Worm (Caenorhabditis elegans) whole organism, dauer: ENCODE data around the gene K08F4.12.

ENCODE experiments used
- unc-62 ChIP-seq: sonication (generic microtip); optimal IDR thresholded peaks from 2 replicates; lab custom pipeline; 2017; ENCODE audit warnings: missing biosample characterization, missing genetic modification reagents, missing genetic modification characterization

K08F4.12 gene

ce11 chrIV:10170808-10171207 is 32.9 kb downstream of the K08F4.12 start:
- TF ChIP-seq unc-62 (GFP tag; lab: Kevin White, UChicago): no peak

- TF ChIP-seq unc-62 (GFP tag; lab: Kevin White, UChicago): no peak
Measured at ce11 chrIV:10174328-10174727, 36.4 kb downstream of the K08F4.12 start, which contains the start of gene pxf-1. Gene pxf-1 (minus strand): TSS chrIV:10174341.

ce11 chrIV:10174932-10175732 is 37.2 kb downstream of the K08F4.12 start:
- no peak for TF ChIP-seq unc-62 (GFP tag; lab: Kevin White, UChicago)

DNA sequence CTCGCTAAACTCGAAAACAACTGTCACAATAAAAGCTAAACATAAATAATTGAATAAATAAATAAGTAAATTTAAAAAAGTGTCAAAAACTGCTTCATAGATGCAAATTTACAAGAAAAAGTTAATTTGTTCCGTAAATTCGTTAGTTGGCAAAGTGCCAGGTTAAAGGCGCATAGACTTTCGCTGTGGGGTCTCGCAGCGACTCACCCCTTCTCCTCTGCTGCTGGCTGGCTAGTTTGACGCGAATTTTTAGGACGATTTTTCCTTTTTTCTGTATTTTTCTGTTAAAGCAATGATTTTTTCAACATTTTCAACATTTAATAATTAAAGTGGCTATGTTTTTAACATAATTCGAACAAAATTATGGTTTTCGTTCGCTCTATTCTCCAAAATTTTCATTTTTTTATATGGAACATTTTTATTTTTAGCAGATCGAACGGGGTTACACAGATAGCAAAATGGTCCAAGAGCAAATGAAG is 38.4 kb downstream of the K08F4.12 start, which contains the start of gene rack-1:
TSS of gene rack-1 (plus strand) at position 429 of the 479 bp plus-strand sequence.
- no peak for TF ChIP-seq unc-62 (GFP tag; lab: Kevin White, UChicago)

ce11 chrIV:10177779-10178178 is 39.9 kb downstream of the K08F4.12 start, which contains the start of gene mspn-1:
Gene mspn-1 (plus strand): TSS chrIV:10177968.
- no peak for TF ChIP-seq unc-62 (GFP tag; lab: Kevin White, UChicago)

- no peak for TF ChIP-seq unc-62 (GFP tag; lab: Kevin White, UChicago)
Measured at ce11 chrIV:10180133-10180749, 42.3 kb downstream of the K08F4.12 start, which contains the start of gene gta-1. Gene gta-1 (plus strand): TSS chrIV:10180660.

DNA sequence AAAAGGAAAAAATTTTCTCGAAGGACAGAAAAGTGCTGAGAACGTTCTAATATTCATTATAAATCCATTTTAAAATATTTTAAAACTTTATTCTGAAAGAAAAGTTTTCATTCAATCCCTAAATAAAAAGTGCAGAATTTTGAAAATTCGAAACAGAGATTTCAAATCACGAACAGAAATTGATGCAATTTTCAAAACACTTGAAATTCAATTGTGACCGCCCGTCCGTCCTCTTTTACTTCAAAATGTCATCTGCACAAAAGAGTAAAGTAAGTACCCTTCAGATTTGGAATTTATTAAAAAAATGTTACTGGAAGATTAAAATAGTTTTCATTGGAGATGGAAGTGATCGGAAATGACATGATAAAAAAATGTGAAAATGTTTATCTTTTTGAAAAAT is 50.6 kb downstream of the K08F4.12 start:
- TF ChIP-seq unc-62 (GFP tag; lab: Kevin White, UChicago): no peak
